Worm (Caenorhabditis elegans) whole organism, young adult: ENCODE results near the gene bath-29.

ENCODE experiments used
- B0019.2 ChIP-seq: fragments of 200-800 bp; sonication (Bioruptor generic); conservative IDR thresholded peaks from 2 replicates; pipeline ENCODE4 v1.3.6; 2022; ENCODE audit warnings: missing genetic modification reagents, missing genetic modification characterization, missing compliant biosample characterization
- B0336.3 ChIP-seq: fragments of 200-800 bp; sonication (Bioruptor generic); IDR thresholded peaks from 2 replicates; pipeline ENCODE4 v1.3.6; 2022; ENCODE audit warnings: missing genetic modification characterization, missing compliant biosample characterization
- C17E4.6 ChIP-seq: fragments of 200-800 bp; sonication (Bioruptor generic); IDR thresholded peaks from 2 replicates; pipeline ENCODE4 v1.3.6; 2022; ENCODE audit warnings: missing genetic modification reagents, missing genetic modification characterization, missing compliant biosample characterization
- F52B5.7 ChIP-seq: sonication (generic microtip); optimal IDR thresholded peaks from 2 replicates; lab custom pipeline; 2016; ENCODE audit warnings: mild to moderate bottlenecking, missing genetic modification characterization, missing compliant biosample characterization
- Y53F4B.3 ChIP-seq: fragments of 200-800 bp; sonication (Bioruptor generic); IDR thresholded peaks from 2 replicates; pipeline ENCODE4 v1.3.6; 2022; ENCODE audit warnings: missing genetic modification reagents, missing genetic modification characterization, missing compliant biosample characterization
- Y67H2A.10 ChIP-seq: fragments of 200-800 bp; sonication (Bioruptor generic); conservative IDR thresholded peaks from 2 replicates; pipeline ENCODE4 v1.3.6; 2022; ENCODE audit warnings: missing genetic modification reagents, missing genetic modification characterization, missing compliant biosample characterization
- ZK185.1 ChIP-seq: sonication (generic microtip); optimal IDR thresholded peaks from 2 replicates; lab custom pipeline; 2016; ENCODE audit warnings: mild to moderate bottlenecking, missing genetic modification characterization, missing compliant biosample characterization; ENCODE audit not compliant: poor library complexity, severe bottlenecking
- atf-7 ChIP-seq: sonication (generic microtip); optimal IDR thresholded peaks from 2 replicates; lab custom pipeline; 2017; ENCODE audit warnings: mild to moderate bottlenecking, missing genetic modification characterization, missing compliant biosample characterization
- athp-1 ChIP-seq: sonication (generic microtip); optimal IDR thresholded peaks from 2 replicates; lab custom pipeline; 2017; ENCODE audit warnings: mild to moderate bottlenecking, missing genetic modification characterization, missing compliant biosample characterization
- bed-1 ChIP-seq: fragments of 200-800 bp; sonication (Bioruptor generic); IDR thresholded peaks from 2 replicates; pipeline ENCODE4 v1.3.6; 2022; ENCODE audit warnings: missing genetic modification reagents, missing genetic modification characterization, missing compliant biosample characterization
- cebp-2 ChIP-seq: fragments of 200-800 bp; sonication (Bioruptor generic); IDR thresholded peaks from 2 replicates; pipeline ENCODE4 v1.3.6; 2022; ENCODE audit warnings: missing genetic modification characterization, missing compliant biosample characterization
- chd-7 ChIP-seq: sonication (generic microtip); optimal IDR thresholded peaks from 2 replicates; lab custom pipeline; 2016; ENCODE audit warnings: mild to moderate bottlenecking, missing genetic modification characterization, moderate library complexity, missing compliant biosample characterization
- dpl-1 ChIP-seq: fragments of 150-350 bp; optimal IDR thresholded peaks from 2 replicates; lab custom pipeline; 2014; ENCODE audit warnings: missing biosample characterization, missing genetic modification reagents, missing genetic modification characterization
- efl-1 ChIP-seq: fragments of 150-350 bp; optimal IDR thresholded peaks from 2 replicates; lab custom pipeline; 2014; ENCODE audit warnings: missing biosample characterization, missing genetic modification reagents, missing genetic modification characterization
- hrde-1 ChIP-seq: sonication (generic microtip); optimal IDR thresholded peaks from 2 replicates; lab custom pipeline; 2016; ENCODE audit warnings: missing genetic modification characterization, mild to moderate bottlenecking, missing compliant biosample characterization, moderate library complexity, missing genotype, missing genetic modification reagents, borderline replicate concordance
- lag-1 ChIP-seq: fragments of 200-800 bp; sonication (Bioruptor generic); IDR thresholded peaks from 2 replicates; pipeline ENCODE4 v1.3.6; 2022; ENCODE audit warnings: missing genetic modification reagents, missing genetic modification characterization, missing compliant biosample characterization
- let-526 ChIP-seq: fragments of 200-800 bp; sonication (Bioruptor generic); IDR thresholded peaks from 2 replicates; pipeline ENCODE4 v1.3.6; 2022; ENCODE audit warnings: missing genetic modification reagents, missing genetic modification characterization, missing compliant biosample characterization
- lin-26 ChIP-seq: fragments of 200-800 bp; sonication (Bioruptor generic); IDR thresholded peaks from 2 replicates; pipeline ENCODE4 v1.3.6; 2022; ENCODE audit warnings: missing genetic modification reagents, missing genetic modification characterization, missing compliant biosample characterization
- lin-54 ChIP-seq: fragments of 200-800 bp; sonication (Bioruptor generic); optimal IDR thresholded peaks from 2 replicates; lab custom pipeline; 2018; ENCODE audit warnings: mild to moderate bottlenecking, missing genetic modification characterization, missing compliant biosample characterization
- lsl-1 ChIP-seq: fragments of 200-800 bp; sonication (Bioruptor generic); optimal IDR thresholded peaks from 2 replicates; lab custom pipeline; 2018; ENCODE audit warnings: mild to moderate bottlenecking, missing genetic modification characterization, moderate library complexity, missing compliant biosample characterization
- madf-6 ChIP-seq: fragments of 200-800 bp; sonication (Bioruptor generic); IDR thresholded peaks from 2 replicates; pipeline ENCODE4 v1.3.6; 2022; ENCODE audit warnings: missing genetic modification reagents, missing genetic modification characterization, missing compliant biosample characterization
- madf-8 ChIP-seq: fragments of 200-800 bp; sonication (Bioruptor generic); conservative IDR thresholded peaks from 2 replicates; pipeline ENCODE4 v1.3.6; 2022; ENCODE audit warnings: missing genetic modification reagents, missing genetic modification characterization, missing compliant biosample characterization
- nfya-2 ChIP-seq: fragments of 200-800 bp; sonication (Bioruptor generic); IDR thresholded peaks from 2 replicates; pipeline ENCODE4 v1.3.6; 2022; ENCODE audit warnings: missing genetic modification reagents, missing genetic modification characterization, missing compliant biosample characterization
- nfyb-1 ChIP-seq: fragments of 200-800 bp; sonication (Bioruptor generic); IDR thresholded peaks from 2 replicates; pipeline ENCODE4 v1.3.6; 2022; ENCODE audit warnings: missing genetic modification reagents, missing genetic modification characterization, missing compliant biosample characterization
- nhr-179 ChIP-seq: sonication (generic microtip); optimal IDR thresholded peaks from 2 replicates; lab custom pipeline; 2016; ENCODE audit warnings: mild to moderate bottlenecking, missing genetic modification characterization, missing compliant biosample characterization
- repo-1 ChIP-seq: sonication (generic microtip); optimal IDR thresholded peaks from 2 replicates; lab custom pipeline; 2017; ENCODE audit warnings: mild to moderate bottlenecking, missing genetic modification characterization, missing compliant biosample characterization
- rpc-1 ChIP-seq, 2 experiments: fragments of 150-350 bp in 1 of 2; sonication (generic microtip) in 1 of 2; optimal IDR thresholded peaks; 2 replicates each; lab custom pipeline; 2014 to 2018; ENCODE audit warnings: missing biosample characterization in 1 of 2, missing genetic modification characterization in 1 of 2, missing genetic modification reagents in 1 of 2, missing genotype in 1 of 2
- sea-2 ChIP-seq: fragments of 200-800 bp; sonication (Bioruptor generic); IDR thresholded peaks from 2 replicates; pipeline ENCODE4 v1.3.6; 2022; ENCODE audit warnings: missing genetic modification characterization, missing compliant biosample characterization
- snpc-4 ChIP-seq, 5 experiments: fragments of 150-350 bp in 1 of 5; sonication (generic microtip) in 4 of 5; optimal IDR thresholded peaks; 2 replicates each; lab custom pipeline; 2014 to 2018; ENCODE audit warnings: missing genetic modification characterization in 5 of 5, missing biosample characterization in 3 of 5, antibody characterized with exemption in 2 of 5, mild to moderate bottlenecking in 2 of 5, missing compliant biosample characterization in 2 of 5, missing genotype in 2 of 5, moderate library complexity in 2 of 5, missing genetic modification reagents in 1 of 5
- sptf-2 ChIP-seq: fragments of 200-800 bp; sonication (Bioruptor generic); optimal IDR thresholded peaks from 2 replicates; lab custom pipeline; 2018; ENCODE audit warnings: mild to moderate bottlenecking, missing genetic modification characterization, missing compliant biosample characterization
- unc-62 ChIP-seq: fragments of 150-350 bp; optimal IDR thresholded peaks from 2 replicates; lab custom pipeline; 2014; ENCODE audit warnings: missing biosample characterization, missing genetic modification reagents, missing genetic modification characterization
- zfh-2 ChIP-seq: fragments of 200-800 bp; sonication (Bioruptor generic); conservative IDR thresholded peaks from 2 replicates; pipeline ENCODE4 v1.3.6; 2022; ENCODE audit warnings: missing genetic modification reagents, missing genetic modification characterization, missing compliant biosample characterization
- ztf-18 ChIP-seq: sonication (generic microtip); optimal IDR thresholded peaks from 2 replicates; lab custom pipeline; 2016; ENCODE audit warnings: missing genotype, mild to moderate bottlenecking, missing genetic modification characterization, missing compliant biosample characterization
- ztf-25 ChIP-seq: fragments of 200-800 bp; sonication (Bioruptor generic); IDR thresholded peaks from 2 replicates; pipeline ENCODE4 v1.3.6; 2022; ENCODE audit warnings: missing genetic modification reagents, missing genetic modification characterization, missing compliant biosample characterization
- ztf-3 ChIP-seq: fragments of 200-800 bp; sonication (Bioruptor generic); optimal IDR thresholded peaks from 2 replicates; lab custom pipeline; 2018; ENCODE audit warnings: mild to moderate bottlenecking, missing genetic modification characterization, missing compliant biosample characterization

bath-29 gene

DNA sequence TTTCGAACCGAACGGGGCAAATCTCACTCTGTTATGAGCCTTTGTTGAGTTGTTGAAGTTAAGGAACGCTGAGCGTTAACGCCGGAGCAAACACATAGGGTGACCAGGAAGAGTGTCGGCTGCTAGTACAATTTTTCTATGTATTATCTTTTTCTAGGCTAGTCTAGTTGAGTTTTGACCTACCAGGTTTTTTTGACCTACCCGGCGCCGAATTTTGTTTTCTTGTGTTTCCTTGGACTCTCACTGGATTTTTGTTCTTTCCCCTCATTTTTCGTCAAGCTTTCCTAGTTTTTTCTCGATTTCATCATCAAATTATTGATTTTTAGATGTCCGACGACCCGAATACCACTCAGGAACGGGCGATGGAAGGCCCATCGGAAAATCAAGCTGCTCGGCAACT is 33.1 kb downstream of the bath-29 start, which contains the start of gene T06D4.1 (continued):
- no peak for TF ChIP-seq cebp-2
- no peak for TF ChIP-seq nfya-2 (GFP tag; lab: Robert Waterston, UW)
- peak; percentile 1 for TF ChIP-seq dpl-1 (GFP tag; lab: Kevin White, UChicago)
- no peak for TF ChIP-seq lin-26 (GFP tag; lab: Robert Waterston, UW)
- no peak for TF ChIP-seq hrde-1 (tag; lab: Kevin White, UChicago)
- TF ChIP-seq sea-2 (GFP tag; lab: Robert Waterston, UW) = no peak
- TF ChIP-seq athp-1 (tag; lab: Kevin White, UChicago) = no peak
- no peak for TF ChIP-seq sptf-2
- TF ChIP-seq unc-62 (GFP tag; lab: Kevin White, UChicago) = no peak
- no peak for TF ChIP-seq ztf-3
- TF ChIP-seq B0336.3 (GFP tag; lab: Robert Waterston, UW) = no peak
- TF ChIP-seq rpc-1 (optimal IDR thresholded peaks at IDR 0.05; lab: Kevin White, UChicago) = no peak
- no peak for TF ChIP-seq rpc-1 (tag; optimal IDR thresholded peaks at IDR 0.05; lab: Kevin White, UChicago)
- no peak for TF ChIP-seq ZK185.1 (tag; lab: Kevin White, UChicago)
- TF ChIP-seq lin-54 = no peak
- TF ChIP-seq ztf-18 (tag; lab: Kevin White, UChicago) = no peak
- TF ChIP-seq repo-1 (tag; lab: Kevin White, UChicago) = no peak
- TF ChIP-seq nhr-179 (tag; lab: Kevin White, UChicago) = no peak
- TF ChIP-seq madf-6 (GFP tag; lab: Robert Waterston, UW) = peak; percentile 69
- peak; percentile 80 for TF ChIP-seq efl-1 (GFP tag; lab: Kevin White, UChicago)
- TF ChIP-seq bed-1 (GFP tag; lab: Robert Waterston, UW) = no peak
- no peak for TF ChIP-seq B0019.2 (GFP tag; lab: Robert Waterston, UW)
- TF ChIP-seq nfyb-1 (GFP tag; lab: Robert Waterston, UW) = no peak
- TF ChIP-seq, all 124 proteins: peak for 6

- TF ChIP-seq atf-7 (tag; lab: Kevin White, UChicago) (no peak), lag-1 (GFP tag; lab: Robert Waterston, UW) (no peak)
Measured at ce11 chrII:3383116-3383515, 34.8 kb downstream of the bath-29 start.

ce11 chrII:3385736-3386135 is 37.4 kb downstream of the bath-29 start, which contains the start of gene T06D4.2:
TSS of gene T06D4.2 (minus strand) at chrII:3385905.
- no peak for TF ChIP-seq ztf-18 (tag; lab: Kevin White, UChicago)
- TF ChIP-seq B0019.2 (GFP tag; lab: Robert Waterston, UW) = no peak
- no peak for TF ChIP-seq madf-8 (GFP tag; lab: Robert Waterston, UW)
- no peak for TF ChIP-seq zfh-2 (GFP tag; lab: Robert Waterston, UW)
- TF ChIP-seq ztf-25 (GFP tag; lab: Robert Waterston, UW) = no peak
- no peak for TF ChIP-seq atf-7 (tag; lab: Kevin White, UChicago)
- TF ChIP-seq snpc-4 (GFP tag; optimal IDR thresholded peaks at IDR 0.05; lab: Kevin White, UChicago) = no peak
- TF ChIP-seq snpc-4 (tag; optimal IDR thresholded peaks at IDR 0.05; lab: Kevin White, UChicago) = no peak
- no peak for TF ChIP-seq let-526
- TF ChIP-seq dpl-1 (GFP tag; lab: Kevin White, UChicago) = no peak
- TF ChIP-seq ztf-3 = no peak
- no peak for TF ChIP-seq chd-7 (tag; lab: Kevin White, UChicago)
- no peak for TF ChIP-seq F52B5.7 (tag; lab: Kevin White, UChicago)
- no peak for TF ChIP-seq lsl-1 (GFP tag; lab: Kevin White, UChicago)
- TF ChIP-seq nfyb-1 (GFP tag; lab: Robert Waterston, UW) = no peak
- TF ChIP-seq C17E4.6 = no peak
- TF ChIP-seq Y67H2A.10 (GFP tag; lab: Robert Waterston, UW) = no peak
- no peak for TF ChIP-seq Y53F4B.3 (GFP tag; lab: Robert Waterston, UW)
